Fruit fly (Drosophila melanogaster): ENCODE results near the gene CG33298.

CG33298 gene

dm6 chr2L:9447816-9448215 is 47.5 kb upstream of the CG33298 start (continued):
- TF ChIP-seq CG3919 (GFP tag; optimal IDR thresholded peaks at IDR 0.05) (peak; percentile 70), Sox102F (GFP tag; optimal IDR thresholded peaks at IDR 0.05) (peak; percentile 42), Met (GFP tag; optimal IDR thresholded peaks at IDR 0.05) (peak; percentile 70), acj6 (GFP tag; optimal IDR thresholded peaks at IDR 0.05) (peak; percentile 70), CG7368 (GFP tag; optimal IDR thresholded peaks at IDR 0.05) (peak; percentile 23), topi (GFP tag; optimal IDR thresholded peaks at IDR 0.05) (peak; percentile 53), Hr38 (GFP tag; optimal IDR thresholded peaks at IDR 0.05) (no peak), fd59A (GFP tag; optimal IDR thresholded peaks at IDR 0.05) (peak; percentile 36), salr (GFP tag; optimal IDR thresholded peaks at IDR 0.05) (peak in 1 of 2 experiments; percentile 69), fd85E (GFP tag; optimal IDR thresholded peaks at IDR 0.05) (no peak), CG9139 (GFP tag; optimal IDR thresholded peaks at IDR 0.05) (no peak), CG8632 (GFP tag; optimal IDR thresholded peaks at IDR 0.05) (peak; percentile 48), CG11294 (GFP tag; IDR thresholded peaks at IDR 0.05) (peak; percentile 35; the same call in 1 of the 2 replicates), CG6808 (GFP tag; optimal IDR thresholded peaks at IDR 0.05) (peak; percentile 45), Ets21C (GFP tag; optimal IDR thresholded peaks at IDR 0.05) (peak; percentile 20), CG3032 (tag; optimal IDR thresholded peaks at IDR 0.05) (peak; percentile 53), CG16779 (tag; optimal IDR thresholded peaks at IDR 0.05) (no peak), Hr39 (GFP tag; optimal IDR thresholded peaks at IDR 0.05) (peak; percentile 33), Eip75B (GFP tag; optimal IDR thresholded peaks at IDR 0.05) (peak; percentile 57), CG8319 (GFP tag; optimal IDR thresholded peaks at IDR 0.05) (peak; percentile 13), lz (GFP tag; optimal IDR thresholded peaks at IDR 0.05) (peak; percentile 50), Ets96B (tag; optimal IDR thresholded peaks at IDR 0.05) (peak; percentile 68), ss (GFP tag; optimal IDR thresholded peaks at IDR 0.05) (peak; percentile 10 to 41), CG34406 (GFP tag; optimal IDR thresholded peaks at IDR 0.05) (peak; percentile 62), svp (GFP tag) (peak; percentile 70)

- TF ChIP-seq achi (GFP tag; optimal IDR thresholded peaks at IDR 0.05) = no peak
- no peak for TF ChIP-seq Ets21C (GFP tag; optimal IDR thresholded peaks at IDR 0.05)
- TF ChIP-seq eg (GFP tag; IDR thresholded peaks at IDR 0.05) = peak; percentile 4; the same call in 2 of the 3 replicates
- no peak for TF ChIP-seq fd59A (GFP tag; optimal IDR thresholded peaks at IDR 0.05)
- TF ChIP-seq CG7368 (GFP tag; optimal IDR thresholded peaks at IDR 0.05) = no peak
- peak; percentile 50 for TF ChIP-seq CG8632 (GFP tag; optimal IDR thresholded peaks at IDR 0.05)
- TF ChIP-seq esn (GFP tag; optimal IDR thresholded peaks at IDR 0.05) = peak; percentile 73
- TF ChIP-seq CG31627 (GFP tag; optimal IDR thresholded peaks at IDR 0.05) = peak; percentile 39
- TF ChIP-seq Met (GFP tag; optimal IDR thresholded peaks at IDR 0.05) = peak; percentile 25
- TF ChIP-seq CG3032 (tag; optimal IDR thresholded peaks at IDR 0.05) = no peak
- TF ChIP-seq CG3919 (GFP tag; optimal IDR thresholded peaks at IDR 0.05) = no peak
- TF ChIP-seq net (GFP tag; optimal IDR thresholded peaks at IDR 0.05) = no peak
- peak; percentile 1 for TF ChIP-seq cyc (GFP tag; optimal IDR thresholded peaks at IDR 0.05)
- TF ChIP-seq Sox14 (GFP tag; optimal IDR thresholded peaks at IDR 0.05) = no peak
- TF ChIP-seq CG4318 (GFP tag; optimal IDR thresholded peaks at IDR 0.05) = peak; percentile 15
- peak; percentile 25 for TF ChIP-seq Smox (GFP tag; optimal IDR thresholded peaks at IDR 0.05)
- TF ChIP-seq lz (GFP tag; optimal IDR thresholded peaks at IDR 0.05) = peak; percentile 66
- no peak for TF ChIP-seq spab (GFP tag; optimal IDR thresholded peaks at IDR 0.05)
- TF ChIP-seq dsx (GFP tag; optimal IDR thresholded peaks at IDR 0.05; ENCODE audit: poor library complexity, severe bottlenecking) = no peak
- TF ChIP-seq Ets96B (tag; optimal IDR thresholded peaks at IDR 0.05) = no peak
- no peak for TF ChIP-seq CG11294 (GFP tag; IDR thresholded peaks at IDR 0.05)
- TF ChIP-seq CG9139 (GFP tag; optimal IDR thresholded peaks at IDR 0.05) = no peak
- no peak for TF ChIP-seq CG6276 (GFP tag; optimal IDR thresholded peaks at IDR 0.05)
- TF ChIP-seq CG1621 (tag; optimal IDR thresholded peaks at IDR 0.05) = no peak
- no peak for TF ChIP-seq CG8319 (GFP tag; optimal IDR thresholded peaks at IDR 0.05)
- no peak for TF ChIP-seq svp (GFP tag)
- TF ChIP-seq Gug (GFP tag; IDR thresholded peaks at IDR 0.05) = no peak
- no peak for TF ChIP-seq CG11762 (GFP tag; optimal IDR thresholded peaks at IDR 0.05; ENCODE audit: insufficient read depth)
- TF ChIP-seq vri (GFP tag; optimal IDR thresholded peaks at IDR 0.05) = peak; percentile 75
- no peak for TF ChIP-seq CG16779 (tag; optimal IDR thresholded peaks at IDR 0.05)
- peak; percentile 60 for TF ChIP-seq topi (GFP tag; optimal IDR thresholded peaks at IDR 0.05)
- TF ChIP-seq salr (GFP tag; optimal IDR thresholded peaks at IDR 0.05) = peak in 1 of 2 experiments; percentile 37
- peak; percentile 31 for TF ChIP-seq CG6808 (GFP tag; optimal IDR thresholded peaks at IDR 0.05)
- TF ChIP-seq CG6792 (GFP tag; optimal IDR thresholded peaks at IDR 0.05) = no peak
- no peak for TF ChIP-seq Blimp-1 (GFP tag; optimal IDR thresholded peaks at IDR 0.05)
- no peak for TF ChIP-seq ss (GFP tag; optimal IDR thresholded peaks at IDR 0.05)
- TF ChIP-seq pdm3 (GFP tag; optimal IDR thresholded peaks at IDR 0.05) = no peak
- no peak for TF ChIP-seq CG6854 (GFP tag; optimal IDR thresholded peaks at IDR 0.05)
These were observed 46.7 kb upstream of the CG33298 start for dm6 chr2L:9448322-9449256.

Data from whole organism, prepupa.